Fruit fly (Drosophila melanogaster): ENCODE measurements around the gene TotE.
A peak's percentile ranks its signal among the peaks of the same experiment; 100 is the strongest.

dm6 chr2L:19865539-19866068 lies 47.7 kb downstream of the TotE start:
- TF ChIP-seq CG32264 (GFP tag; optimal IDR thresholded peaks at IDR 0.05), result peak; percentile 22
- TF ChIP-seq Abd-B (GFP tag; optimal IDR thresholded peaks at IDR 0.05), result no peak
- TF ChIP-seq dsf (GFP tag; optimal IDR thresholded peaks at IDR 0.05; ENCODE audit: borderline replicate concordance), result peak; percentile 54
- no peak for TF ChIP-seq usp (GFP tag; optimal IDR thresholded peaks at IDR 0.05)
- peak; percentile 71 for TF ChIP-seq woc (GFP tag; optimal IDR thresholded peaks at IDR 0.05)
- peak; percentile 41 for TF ChIP-seq Dif (GFP tag; optimal IDR thresholded peaks at IDR 0.05; ENCODE audit: partially characterized antibody)
- peak; percentile 82 for TF ChIP-seq brk (GFP tag; optimal IDR thresholded peaks at IDR 0.05)
- TF ChIP-seq pan (optimal IDR thresholded peaks at IDR 0.05), result no peak
- no peak for TF ChIP-seq jim (GFP tag; optimal IDR thresholded peaks at IDR 0.05)
- TF ChIP-seq h (GFP tag; optimal IDR thresholded peaks at IDR 0.05), result peak; percentile 72
- TF ChIP-seq Myc (optimal IDR thresholded peaks at IDR 0.05), result peak; percentile 92
- TF ChIP-seq Mio (GFP tag; optimal IDR thresholded peaks at IDR 0.05), result peak; percentile 15
- TF ChIP-seq Dfd (GFP tag; optimal IDR thresholded peaks at IDR 0.05), result no peak
- peak; percentile 45 for TF ChIP-seq Vsx2 (GFP tag; optimal IDR thresholded peaks at IDR 0.05; ENCODE audit: partially characterized antibody)

Measured in whole organism, wandering third instar larva.